Worm (Caenorhabditis elegans): ENCODE data around the gene xrn-1.
A peak's percentile ranks its signal among the peaks of the same experiment; 100 is the strongest.

The xrn-1 gene

ce11 chrII:14037484-14038303 is 31.0 kb upstream of the xrn-1 start:
- TF ChIP-seq ceh-45 (GFP tag; IDR thresholded peaks at IDR 0.05) (no peak), hlh-6 (tag; optimal IDR thresholded peaks at IDR 0.05) (no peak), tbx-2 (tag; optimal IDR thresholded peaks at IDR 0.05) (no peak), dve-1 (tag; optimal IDR thresholded peaks at IDR 0.05) (peak; percentile 7)

DNA sequence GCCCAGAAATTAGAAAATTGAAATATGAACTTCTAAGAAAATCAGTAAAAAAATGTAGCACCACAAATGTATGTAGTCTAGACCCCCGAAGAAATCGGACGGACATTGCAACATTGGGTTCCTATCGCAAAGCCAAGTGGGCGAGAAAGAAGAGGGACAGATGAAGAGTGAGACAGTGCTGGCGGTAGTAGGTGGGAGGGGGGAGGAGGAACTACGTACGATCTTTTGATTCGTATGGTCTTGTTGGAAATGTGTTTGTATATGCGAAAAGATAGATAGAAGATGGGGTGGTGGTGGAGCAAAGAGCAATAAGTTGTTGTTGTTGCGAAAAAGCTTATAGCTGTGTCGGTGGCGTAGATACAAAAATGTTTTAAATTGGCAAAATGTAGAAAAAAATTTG is 30.4 kb upstream of the xrn-1 start:
- TF ChIP-seq elt-2 (tag; optimal IDR thresholded peaks at IDR 0.05), result peak; percentile 10
- TF ChIP-seq fkh-6 (tag; optimal IDR thresholded peaks at IDR 0.05), result no peak
- no peak for TF ChIP-seq ceh-6 (GFP tag; optimal IDR thresholded peaks at IDR 0.05)
- peak; percentile 3 for TF ChIP-seq unc-55 (GFP tag; optimal IDR thresholded peaks at IDR 0.05)

- TF ChIP-seq pqm-1 (tag; optimal IDR thresholded peaks at IDR 0.05) (no peak), T23F11.4 (GFP tag; optimal IDR thresholded peaks at IDR 0.05) (no peak), tbx-2 (tag; optimal IDR thresholded peaks at IDR 0.05) (no peak)
Measured at ce11 chrII:14039811-14040203, 28.9 kb upstream of the xrn-1 start.

- TF ChIP-seq ref-2 (tag; optimal IDR thresholded peaks at IDR 0.05) (no peak), nfya-1 (tag; optimal IDR thresholded peaks at IDR 0.05) (peak; percentile 62), ets-4 (tag; optimal IDR thresholded peaks at IDR 0.05) (peak; percentile 12), nhr-232 (tag; optimal IDR thresholded peaks at IDR 0.05) (no peak), unc-86 (tag; optimal IDR thresholded peaks at IDR 0.05) (no peak), pha-4 (tag; optimal IDR thresholded peaks at IDR 0.05) (no peak), zip-5 (tag; optimal IDR thresholded peaks at IDR 0.05) (no peak), unc-42 (tag; optimal IDR thresholded peaks at IDR 0.05) (peak; percentile 78), ceh-9 (tag; optimal IDR thresholded peaks at IDR 0.05) (no peak), F13H6.1 (tag; optimal IDR thresholded peaks at IDR 0.05) (peak; percentile 76), pat-9 (tag; optimal IDR thresholded peaks at IDR 0.05) (peak; percentile 7), lim-6 (tag; optimal IDR thresholded peaks at IDR 0.05) (peak; percentile 20), odd-2 (tag; optimal IDR thresholded peaks at IDR 0.05) (no peak), ztf-16 (tag; optimal IDR thresholded peaks at IDR 0.05) (no peak), tbx-2 (tag; optimal IDR thresholded peaks at IDR 0.05) (peak; percentile 53), ceh-2 (tag; optimal IDR thresholded peaks at IDR 0.05) (no peak), C38D4.7 (GFP tag; optimal IDR thresholded peaks at IDR 0.05) (no peak), hlh-30 (tag; optimal IDR thresholded peaks at IDR 0.05; ENCODE audit: insufficient read depth) (peak; percentile 48), K02D7.2 (tag; optimal IDR thresholded peaks at IDR 0.05) (no peak), ceh-34 (tag; optimal IDR thresholded peaks at IDR 0.05) (peak; percentile 46), ceh-22 (tag; optimal IDR thresholded peaks at IDR 0.05) (no peak), hlh-13 (GFP tag; optimal IDR thresholded peaks at IDR 0.05) (no peak), elt-2 (tag; optimal IDR thresholded peaks at IDR 0.05) (peak; percentile 0), pros-1 (tag; optimal IDR thresholded peaks at IDR 0.05) (peak; percentile 53), mec-3 (tag; optimal IDR thresholded peaks at IDR 0.05; ENCODE audit: borderline replicate concordance) (no peak), ceh-31 (tag; optimal IDR thresholded peaks at IDR 0.05) (peak; percentile 83), ceh-24 (tag; optimal IDR thresholded peaks at IDR 0.05) (no peak), syd-9 (tag; optimal IDR thresholded peaks at IDR 0.05) (peak; percentile 15), C08G9.2 (tag; optimal IDR thresholded peaks at IDR 0.05) (peak; percentile 14), elt-4 (tag; optimal IDR thresholded peaks at IDR 0.05) (no peak), rnt-1 (tag; optimal IDR thresholded peaks at IDR 0.05) (peak; percentile 67), tbx-7 (tag; optimal IDR thresholded peaks at IDR 0.05) (no peak), sox-4 (tag; optimal IDR thresholded peaks at IDR 0.05) (no peak), ceh-14 (tag; optimal IDR thresholded peaks at IDR 0.05) (peak; percentile 36), unc-55 (GFP tag; optimal IDR thresholded peaks at IDR 0.05) (peak; percentile 76), pqm-1 (tag; optimal IDR thresholded peaks at IDR 0.05) (peak; percentile 92), ceh-18 (tag; optimal IDR thresholded peaks at IDR 0.05) (peak; percentile 97)
Measured at ce11 chrII:14040204-14040842, 28.4 kb upstream of the xrn-1 start.

Measured in whole organism, late embryonic.